Worm (Caenorhabditis elegans): ENCODE results near the gene sde-2.

- no peak for TF ChIP-seq eyg-1 (tag; optimal IDR thresholded peaks at IDR 0.05)
- TF ChIP-seq unc-55 (GFP tag; optimal IDR thresholded peaks at IDR 0.05) = no peak
- no peak for TF ChIP-seq fkh-10 (GFP tag; optimal IDR thresholded peaks at IDR 0.05)
- no peak for TF ChIP-seq ama-1 (optimal IDR thresholded peaks at IDR 0.05)
- TF ChIP-seq pha-4 (tag; optimal IDR thresholded peaks at IDR 0.05) = no peak
- no peak for TF ChIP-seq ceh-9 (tag; optimal IDR thresholded peaks at IDR 0.05)
- no peak for TF ChIP-seq unc-86 (tag; optimal IDR thresholded peaks at IDR 0.05)
- TF ChIP-seq ahr-1 (tag; optimal IDR thresholded peaks at IDR 0.05) = no peak
- TF ChIP-seq npax-4 (tag; optimal IDR thresholded peaks at IDR 0.05) = no peak
These were observed 41.0 kb downstream of the sde-2 start for ce11 chrV:13668337-13668736.

All from whole organism, late embryonic.